Worm (Caenorhabditis elegans): ENCODE data around the gene srbc-83.

ce11 chrV:16297070-16297469 is at the start of gene srbc-83:
- TF ChIP-seq madf-2 (tag; optimal IDR thresholded peaks at IDR 0.05) (no peak), sdc-2 (tag; optimal IDR thresholded peaks at IDR 0.05) (no peak), K09A11.1 (tag; optimal IDR thresholded peaks at IDR 0.05; ENCODE audit: insufficient read depth) (no peak), gmeb-2 (tag; optimal IDR thresholded peaks at IDR 0.05) (no peak), pqm-1 (tag; optimal IDR thresholded peaks at IDR 0.05) (no peak), lin-11 (tag; optimal IDR thresholded peaks at IDR 0.05) (no peak), Y22D7AL.16 (tag; optimal IDR thresholded peaks at IDR 0.05) (no peak), unc-86 (tag; optimal IDR thresholded peaks at IDR 0.05) (no peak), ceh-18 (tag; optimal IDR thresholded peaks at IDR 0.05) (no peak), ets-4 (tag; optimal IDR thresholded peaks at IDR 0.05) (no peak), ama-1 (optimal IDR thresholded peaks at IDR 0.05) (no peak), elt-2 (tag; optimal IDR thresholded peaks at IDR 0.05) (no peak)

Data from whole organism, late embryonic.